Worm (Caenorhabditis elegans) whole organism, dauer: ENCODE data around the gene Y49E10.25.

ENCODE experiments used
- unc-62 ChIP-seq: sonication (generic microtip); optimal IDR thresholded peaks from 2 replicates; lab custom pipeline; 2017; ENCODE audit warnings: missing biosample characterization, missing genetic modification reagents, missing genetic modification characterization

The Y49E10.25 gene

ce11 chrIII:12491984-12492383 is at the start of gene Y49E10.25:
Gene Y49E10.25, minus strand, starts transcription at chrIII:12492084.
- TF ChIP-seq unc-62 (GFP tag; lab: Kevin White, UChicago): no peak

DNA sequence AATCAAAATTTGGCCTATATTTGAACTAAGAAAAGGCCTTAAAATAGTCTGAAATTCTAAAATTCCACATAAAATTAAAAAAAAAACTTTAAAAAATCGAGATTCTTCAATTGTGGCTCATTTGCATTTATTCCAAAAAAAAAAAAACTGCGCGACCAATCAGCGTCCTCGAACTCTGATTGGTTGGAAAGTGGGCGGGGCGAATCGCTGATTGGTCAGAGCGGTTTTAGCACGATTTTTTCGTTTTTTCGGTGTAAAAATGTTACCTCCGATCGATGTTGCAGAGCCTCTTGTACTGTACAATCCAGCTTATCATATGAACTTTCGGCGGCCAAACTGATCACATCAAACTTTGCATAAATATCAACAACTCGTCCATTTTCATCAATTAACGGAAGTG is 48.5 kb upstream of the Y49E10.25 start:
- no peak for TF ChIP-seq unc-62 (GFP tag; lab: Kevin White, UChicago)

DNA sequence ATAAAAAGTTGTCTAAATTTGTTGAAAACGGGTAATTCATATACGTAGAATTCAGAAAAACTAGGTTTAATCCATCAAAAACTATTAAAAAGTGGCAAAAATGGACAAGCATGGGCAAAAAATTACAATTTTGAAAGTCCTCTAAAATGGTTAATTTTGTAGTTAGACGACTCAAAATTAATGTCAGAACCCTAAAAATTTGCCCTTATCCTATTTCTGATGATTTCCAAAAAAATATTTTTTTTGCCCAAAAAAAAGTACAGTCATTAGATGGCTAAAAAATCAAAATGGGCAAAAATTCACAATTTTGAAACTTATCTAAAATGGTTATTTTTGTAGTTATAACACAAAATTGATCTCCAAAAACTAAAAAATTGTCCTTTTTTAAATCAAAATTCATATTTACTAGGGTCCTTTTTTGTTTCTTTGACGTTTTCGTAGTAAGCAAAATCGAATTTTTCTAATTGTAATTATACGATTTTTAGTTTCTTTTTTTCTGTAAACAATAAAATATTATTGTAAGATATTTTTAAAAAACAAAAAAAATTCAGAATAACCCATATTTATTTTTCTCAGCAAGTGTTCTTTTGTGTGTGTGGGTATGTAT is 45.5 kb upstream of the Y49E10.25 start:
- no peak for TF ChIP-seq unc-62 (GFP tag; lab: Kevin White, UChicago)

DNA sequence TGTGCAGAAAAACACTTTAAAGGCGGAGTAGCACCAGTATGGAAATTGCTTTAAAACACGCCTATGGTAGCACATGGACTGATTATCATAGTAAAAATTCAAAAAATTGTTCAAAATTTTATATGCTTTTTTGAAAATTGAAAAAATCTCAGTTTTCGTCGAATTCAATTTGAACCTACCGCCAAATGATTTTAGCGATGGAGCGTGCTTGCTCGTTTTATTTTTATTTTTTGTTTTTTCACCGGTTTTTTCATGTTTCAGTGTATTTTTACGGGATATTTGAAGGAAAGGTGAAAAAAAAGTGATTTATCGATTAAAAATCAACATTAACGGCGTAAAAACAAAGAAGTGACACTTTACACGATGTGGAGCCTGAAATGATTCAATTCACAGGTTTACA is 42.0 kb upstream of the Y49E10.25 start:
- TF ChIP-seq unc-62 (GFP tag; lab: Kevin White, UChicago): no peak

- no peak for TF ChIP-seq unc-62 (GFP tag; lab: Kevin White, UChicago)
These were observed 36.1 kb upstream of the Y49E10.25 start for ce11 chrIII:12528029-12528428.

DNA sequence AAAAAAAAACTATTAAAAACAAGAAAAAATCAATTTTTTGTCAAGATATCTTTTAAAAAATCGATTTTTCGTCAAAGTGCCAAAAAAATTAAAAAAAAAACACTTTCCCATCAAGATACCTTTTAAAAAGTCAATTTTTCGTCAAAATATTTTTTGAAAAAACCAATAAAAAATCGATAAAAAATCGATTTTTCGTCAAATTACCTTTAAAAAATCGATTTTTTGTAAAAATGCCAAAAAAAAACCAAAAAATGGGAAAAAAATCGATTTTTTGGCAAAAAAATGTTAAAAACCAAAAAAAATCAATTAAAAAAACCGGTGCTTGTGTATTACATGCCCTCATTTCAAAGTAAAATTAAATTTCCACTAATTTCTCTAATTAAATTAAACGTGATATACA is 25.8 kb upstream of the Y49E10.25 start:
- no peak for TF ChIP-seq unc-62 (GFP tag; lab: Kevin White, UChicago)

DNA sequence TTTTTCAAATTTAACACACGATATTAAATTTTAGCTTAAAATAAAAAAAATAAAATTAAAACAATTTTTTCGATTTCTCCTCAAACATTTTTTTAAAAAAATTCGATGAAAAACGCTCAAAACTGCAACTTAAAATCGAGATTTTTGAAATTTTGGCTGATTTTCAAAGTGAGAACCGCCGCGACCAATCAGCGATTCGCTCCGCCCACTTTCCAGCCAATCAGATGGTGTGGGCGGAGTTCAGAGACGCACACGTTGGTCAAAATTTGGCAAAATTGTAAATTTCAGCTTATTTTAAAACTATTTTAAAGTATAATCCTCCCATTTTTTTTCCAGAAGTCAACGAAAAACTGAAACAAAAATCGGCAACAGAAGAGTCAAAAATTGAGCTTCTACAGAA is 18.6 kb upstream of the Y49E10.25 start:
- TF ChIP-seq unc-62 (GFP tag; lab: Kevin White, UChicago): no peak

DNA sequence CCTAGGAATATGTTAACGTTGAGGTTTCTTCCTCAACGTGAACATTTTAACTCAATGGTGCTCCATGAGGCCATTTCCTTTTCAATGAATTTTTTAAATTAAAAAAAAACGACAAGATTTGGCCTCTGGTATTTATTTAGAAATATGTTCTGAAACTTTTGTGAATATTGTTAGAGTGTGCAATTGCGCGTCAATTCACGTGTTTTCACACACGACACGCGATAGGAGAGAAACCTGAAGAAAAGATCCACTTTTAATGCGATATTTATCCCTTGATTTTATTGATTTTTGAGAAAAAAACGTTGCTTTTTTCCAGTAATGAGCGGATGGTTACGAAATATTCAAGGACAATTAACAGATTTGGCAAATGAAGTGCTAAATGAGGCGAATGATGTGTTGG is 7.4 kb upstream of the Y49E10.25 start, which contains the start of gene sql-1:
sql-1 (plus strand) TSS at position 313 of the 400 bp plus-strand sequence.
- TF ChIP-seq unc-62 (GFP tag; lab: Kevin White, UChicago): no peak

DNA sequence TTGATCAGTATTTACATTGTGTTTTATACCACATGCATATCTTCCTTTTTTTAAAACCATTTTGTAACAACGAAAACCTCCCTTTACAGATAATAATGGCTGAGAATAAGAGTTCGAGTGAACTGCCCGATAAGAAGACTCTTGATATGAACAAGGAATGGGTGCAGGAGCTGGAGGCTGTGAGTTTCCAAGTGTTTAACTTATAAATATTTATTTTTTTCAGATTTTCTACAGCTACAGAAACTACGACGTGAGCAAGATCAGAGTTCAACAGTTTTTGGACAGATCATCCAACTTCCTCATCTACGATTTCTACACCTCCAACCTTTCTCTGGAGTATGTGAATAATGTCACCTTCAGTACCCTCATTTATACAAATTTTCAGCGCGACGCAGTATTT is 4.6 kb upstream of the Y49E10.25 start, which contains the start of gene herd-1:
herd-1 (plus strand) TSS at position 90 of the 400 bp plus-strand sequence.
- no peak for TF ChIP-seq unc-62 (GFP tag; lab: Kevin White, UChicago)

DNA sequence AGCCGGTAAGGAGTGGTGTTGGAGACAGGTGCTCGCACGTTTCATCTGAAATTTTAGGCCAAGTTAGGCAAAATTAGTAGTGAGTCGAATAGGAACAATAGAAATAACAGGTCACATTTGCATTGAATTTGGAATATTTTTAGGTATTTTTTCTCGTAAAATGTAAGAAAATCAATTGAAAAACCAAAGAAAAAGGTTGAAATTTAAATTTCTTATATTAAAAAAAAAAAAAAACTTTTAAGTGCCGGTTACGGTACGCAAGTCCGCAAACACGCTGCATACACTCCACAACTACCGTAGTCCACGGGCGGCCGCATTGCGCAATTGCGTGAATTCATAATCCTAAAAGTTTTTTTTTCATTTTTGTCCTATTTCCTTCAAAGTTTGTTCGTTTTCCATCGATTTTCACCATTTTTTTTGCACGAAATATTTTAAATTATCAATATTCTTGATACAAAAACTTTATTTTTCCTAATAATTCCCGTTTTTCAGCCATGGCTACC is 3.8 kb upstream of the Y49E10.25 start, which contains the start of the genes Y111B2A.1 and Y111B2A.2:
Y111B2A.1 (minus strand) TSS at position 51 of the 503 bp plus-strand sequence.
Y111B2A.2 (plus strand) TSS at position 493 of the 503 bp plus-strand sequence.
- TF ChIP-seq unc-62 (GFP tag; lab: Kevin White, UChicago): no peak

DNA sequence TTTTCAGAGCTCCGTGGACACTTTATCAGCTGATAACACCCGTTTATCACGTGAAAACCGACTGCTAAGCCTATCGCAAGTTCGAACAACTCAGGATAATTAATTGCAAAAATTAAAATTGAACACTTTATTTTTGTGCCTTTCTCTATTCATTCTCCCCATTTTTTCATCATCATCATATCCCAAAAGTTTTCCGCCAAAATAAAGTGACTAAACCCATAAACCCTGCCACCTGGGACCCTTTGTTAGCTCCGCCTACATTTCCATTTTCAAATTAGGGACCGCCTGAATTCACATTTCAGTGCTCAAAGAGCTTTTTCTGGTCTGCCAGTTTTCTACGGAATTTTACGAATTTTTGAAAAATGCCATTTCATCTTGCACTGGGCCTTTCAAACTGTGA is 7.5 kb downstream of the Y49E10.25 start, which contains the start of gene arrd-16:
arrd-16 (plus strand) TSS at position 301 of the 400 bp plus-strand sequence.
- no peak for TF ChIP-seq unc-62 (GFP tag; lab: Kevin White, UChicago)

ce11 chrIII:12472497-12472896 is 19.4 kb downstream of the Y49E10.25 start, which contains the start of gene cccp-1:
Gene cccp-1, plus strand, starts transcription at chrIII:12472873.
- no peak for TF ChIP-seq unc-62 (GFP tag; lab: Kevin White, UChicago)

- no peak for TF ChIP-seq unc-62 (GFP tag; lab: Kevin White, UChicago)
These were observed 21.3 kb downstream of the Y49E10.25 start for ce11 chrIII:12470589-12470988.

DNA sequence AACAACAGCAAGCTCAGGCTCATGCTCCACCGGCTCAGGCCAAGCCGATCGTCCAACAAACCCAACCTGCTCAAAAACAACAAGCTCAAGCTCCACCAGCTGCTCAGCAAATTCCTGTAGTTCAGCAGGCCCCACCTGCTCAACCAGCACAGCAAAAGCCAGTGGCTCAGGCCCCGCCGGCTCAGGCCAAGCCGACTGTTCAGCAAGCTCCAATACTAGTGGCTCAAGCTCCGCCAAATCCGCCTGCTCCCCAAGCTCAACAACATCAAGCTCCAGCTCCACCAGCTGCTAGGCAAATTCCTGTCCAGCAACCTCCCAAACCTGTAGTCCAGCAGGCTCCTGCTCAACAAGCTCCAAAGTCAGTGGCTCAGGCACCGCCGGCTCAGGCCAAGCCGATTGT is 22.1 kb downstream of the Y49E10.25 start:
- TF ChIP-seq unc-62 (GFP tag; lab: Kevin White, UChicago): no peak

- TF ChIP-seq unc-62 (GFP tag; lab: Kevin White, UChicago): no peak
These were observed 23.0 kb downstream of the Y49E10.25 start, which contains the start of gene Y49E10.29 for ce11 chrIII:12468869-12469268. Gene Y49E10.29, plus strand, starts transcription at chrIII:12469169.

DNA sequence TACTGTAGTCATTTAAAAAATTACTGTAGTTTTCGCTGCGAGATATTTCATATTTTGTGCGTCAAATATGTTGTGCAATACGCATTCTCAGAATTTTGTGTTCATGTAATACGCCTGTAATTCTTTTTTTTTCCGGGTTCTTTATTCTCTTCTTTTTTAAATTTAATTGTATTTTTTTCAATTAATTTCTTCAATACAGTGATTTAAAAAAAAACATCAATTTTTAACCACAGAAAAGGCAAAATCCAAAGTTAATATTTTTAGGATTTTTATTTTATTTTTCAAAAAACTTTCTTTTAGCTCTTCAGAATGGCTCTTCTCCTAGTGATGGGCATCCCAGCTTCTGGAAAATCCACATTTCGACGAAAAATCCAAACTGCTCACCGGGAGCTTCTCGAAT is 25.6 kb downstream of the Y49E10.25 start, which contains the start of gene pstk-1:
pstk-1 (plus strand) TSS at position 301 of the 400 bp plus-strand sequence.
- TF ChIP-seq unc-62 (GFP tag; lab: Kevin White, UChicago): no peak

DNA sequence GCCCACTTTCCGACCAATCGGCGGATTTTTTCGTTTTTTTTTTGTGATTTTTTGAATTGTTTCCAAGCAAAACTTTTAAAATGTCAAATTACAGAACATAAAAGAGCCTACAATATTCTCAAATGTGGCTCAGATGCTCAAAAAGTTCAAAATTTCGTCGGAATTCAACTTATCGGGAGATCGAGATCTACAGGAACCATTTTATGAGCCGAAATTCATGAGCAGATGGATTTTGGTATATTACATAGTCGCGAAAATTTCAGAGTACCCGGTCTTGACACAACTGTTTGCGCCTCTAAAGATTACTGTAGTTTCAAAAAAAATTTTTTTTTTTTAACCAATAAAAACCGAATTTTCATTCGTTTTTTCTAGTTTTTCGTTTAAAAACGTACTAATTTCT is 32.9 kb downstream of the Y49E10.25 start:
- TF ChIP-seq unc-62 (GFP tag; lab: Kevin White, UChicago): no peak
